Worm (Caenorhabditis elegans) whole organism, L1 larva: ENCODE data around the gene brf-1.

ENCODE experiments used
- C04F5.9 ChIP-seq: sonication (generic microtip); optimal IDR thresholded peaks from 2 replicates; lab custom pipeline; 2016; ENCODE audit warnings: missing genetic modification characterization, missing compliant biosample characterization
- C16A3.4 ChIP-seq: fragments of 150-350 bp; optimal IDR thresholded peaks from 2 replicates; lab custom pipeline; 2014; ENCODE audit warnings: missing biosample characterization, missing genetic modification characterization
- Y116A8C.19 ChIP-seq: sonication (generic microtip); optimal IDR thresholded peaks from 2 replicates; lab custom pipeline; 2016; ENCODE audit warnings: missing compliant biosample characterization, missing genetic modification characterization, borderline replicate concordance
- alr-1 ChIP-seq: fragments of 200-800 bp; sonication (Bioruptor generic); optimal IDR thresholded peaks from 2 replicates; lab custom pipeline; 2018; ENCODE audit warnings: borderline replicate concordance, mild to moderate bottlenecking, missing genetic modification characterization, missing compliant biosample characterization
- blmp-1 ChIP-seq: fragments of 150-350 bp; optimal IDR thresholded peaks from 2 replicates; lab custom pipeline; 2014; ENCODE audit warnings: missing biosample characterization, missing genetic modification characterization
- ceh-82 ChIP-seq, 3 experiments: fragments of 150-350 bp in 1 of 3; sonication (generic microtip) in 2 of 3; optimal IDR thresholded peaks; 2 replicates each; lab custom pipeline; 2014 to 2017; ENCODE audit warnings: missing biosample characterization in 3 of 3, missing genetic modification characterization in 3 of 3
- dpl-1 ChIP-seq, 3 experiments: fragments of 150-350 bp in 2 of 3; sonication (generic microtip) in 1 of 3; optimal IDR thresholded peaks; 2 replicates each; lab custom pipeline; 2014 to 2017; ENCODE audit warnings: missing biosample characterization in 3 of 3, missing genetic modification characterization in 3 of 3, missing genetic modification reagents in 3 of 3
- dsc-1 ChIP-seq: sonication (generic microtip); optimal IDR thresholded peaks from 2 replicates; lab custom pipeline; 2016; ENCODE audit warnings: mild to moderate bottlenecking, missing genetic modification characterization, missing compliant biosample characterization
- efl-1 ChIP-seq, 4 experiments: fragments of 150-350 bp; optimal IDR thresholded peaks in 3 of 4; peaks in 1 of 4; 1 replicate in 1 of 4; 2 replicates in 3 of 4; lab custom pipeline; 2014; ENCODE audit warnings: missing biosample characterization in 2 of 4, missing genetic modification characterization in 2 of 4, missing genetic modification reagents in 2 of 4
- efl-3 ChIP-seq: fragments of 200-800 bp; sonication (Bioruptor generic); optimal IDR thresholded peaks from 2 replicates; lab custom pipeline; 2018; ENCODE audit warnings: mild to moderate bottlenecking, missing genetic modification characterization, missing compliant biosample characterization
- egl-27 ChIP-seq, 2 experiments: fragments of 150-350 bp in 1 of 2; sonication (generic microtip); optimal IDR thresholded peaks; 3 replicates each; lab custom pipeline; 2017 to 2018; ENCODE audit warnings: missing biosample characterization in 2 of 2, missing genetic modification characterization in 2 of 2, missing genetic modification reagents in 2 of 2
- elt-3 ChIP-seq, 6 experiments: fragments of 150-350 bp in 1 of 6; sonication (generic microtip); optimal IDR thresholded peaks; 2 replicates each; lab custom pipeline; 2017 to 2018; ENCODE audit warnings: missing biosample characterization in 6 of 6, missing genetic modification characterization in 6 of 6, inconsistent platforms in 1 of 6
- fkh-10 ChIP-seq: sonication (generic microtip); optimal IDR thresholded peaks from 2 replicates; lab custom pipeline; 2017; ENCODE audit warnings: missing biosample characterization, missing genetic modification reagents, missing genetic modification characterization
- grh-1 ChIP-seq: fragments of 200-800 bp; sonication (Bioruptor generic); IDR thresholded peaks from 2 replicates; pipeline ENCODE4 v1.3.6; 2022; ENCODE audit warnings: missing genetic modification reagents, missing genetic modification characterization, missing compliant biosample characterization
- hlh-17 ChIP-seq: fragments of 200-800 bp; sonication (Bioruptor generic); optimal IDR thresholded peaks from 2 replicates; lab custom pipeline; 2018; ENCODE audit warnings: missing genetic modification characterization, mild to moderate bottlenecking, missing compliant biosample characterization, moderate library complexity, borderline replicate concordance
- hlh-4 ChIP-seq: sonication (generic microtip); optimal IDR thresholded peaks from 2 replicates; lab custom pipeline; 2016; ENCODE audit warnings: mild to moderate bottlenecking, missing genetic modification characterization, missing compliant biosample characterization
- hpl-2 ChIP-seq: fragments of 150-350 bp; optimal IDR thresholded peaks from 2 replicates; lab custom pipeline; 2014; ENCODE audit warnings: missing biosample characterization, missing genetic modification reagents, missing genetic modification characterization
- jun-1 ChIP-seq: fragments of 150-350 bp; optimal IDR thresholded peaks from 2 replicates; lab custom pipeline; 2014; ENCODE audit warnings: missing biosample characterization, missing genetic modification reagents, missing genetic modification characterization
- lin-14 ChIP-seq: fragments of 200-800 bp; sonication (Bioruptor generic); optimal IDR thresholded peaks from 2 replicates; lab custom pipeline; 2018; ENCODE audit warnings: mild to moderate bottlenecking, missing genetic modification characterization, moderate library complexity, missing compliant biosample characterization
- lin-35 ChIP-seq, 2 experiments: fragments of 150-350 bp; optimal IDR thresholded peaks; 2 replicates each; lab custom pipeline; 2014; ENCODE audit warnings: missing biosample characterization in 2 of 2, missing genetic modification characterization in 2 of 2, missing genetic modification reagents in 2 of 2
- mep-1 ChIP-seq: fragments of 150-350 bp; optimal IDR thresholded peaks from 2 replicates; lab custom pipeline; 2014; ENCODE audit warnings: missing biosample characterization, missing genetic modification characterization
- nhr-11 ChIP-seq: fragments of 150-350 bp; optimal IDR thresholded peaks from 2 replicates; lab custom pipeline; 2014; ENCODE audit warnings: missing biosample characterization, missing genetic modification characterization
- nhr-12 ChIP-seq: sonication (generic microtip); optimal IDR thresholded peaks from 2 replicates; lab custom pipeline; 2017; ENCODE audit warnings: missing biosample characterization, missing genetic modification characterization
- nhr-20 ChIP-seq: sonication (generic microtip); optimal IDR thresholded peaks from 2 replicates; lab custom pipeline; 2016; ENCODE audit warnings: mild to moderate bottlenecking, missing genetic modification characterization, missing compliant biosample characterization
- nhr-28 ChIP-seq: fragments of 150-350 bp; optimal IDR thresholded peaks from 2 replicates; lab custom pipeline; 2014; ENCODE audit warnings: missing biosample characterization, missing genetic modification characterization
- nhr-85 ChIP-seq: sonication (generic microtip); peaks from one replicate; lab custom pipeline; 2016; ENCODE audit warnings: missing genetic modification characterization, inconsistent platforms, missing compliant biosample characterization
- nhr-90 ChIP-seq: sonication (generic microtip); optimal IDR thresholded peaks from 2 replicates; lab custom pipeline; 2016; ENCODE audit warnings: mild to moderate bottlenecking, missing genetic modification characterization, missing compliant biosample characterization; ENCODE audit not compliant: poor library complexity
- rnt-1 ChIP-seq: sonication (generic microtip); optimal IDR thresholded peaks from 2 replicates; lab custom pipeline; 2016; ENCODE audit warnings: mild to moderate bottlenecking, missing genetic modification characterization, moderate library complexity, missing compliant biosample characterization
- skn-1 ChIP-seq: fragments of 150-350 bp; optimal IDR thresholded peaks from 2 replicates; lab custom pipeline; 2014; ENCODE audit warnings: missing biosample characterization, missing genetic modification characterization
- snpc-4 ChIP-seq: fragments of 150-350 bp; optimal IDR thresholded peaks from 2 replicates; lab custom pipeline; 2014; ENCODE audit warnings: missing biosample characterization, missing genetic modification characterization
- snu-23 ChIP-seq: sonication (generic microtip); optimal IDR thresholded peaks from 2 replicates; lab custom pipeline; 2016; ENCODE audit warnings: missing genetic modification characterization, missing compliant biosample characterization
- sox-4 ChIP-seq: sonication (generic microtip); optimal IDR thresholded peaks from 2 replicates; lab custom pipeline; 2016; ENCODE audit warnings: missing genetic modification characterization, missing compliant biosample characterization
- sptf-1 ChIP-seq: fragments of 150-350 bp; optimal IDR thresholded peaks from 2 replicates; lab custom pipeline; 2014; ENCODE audit warnings: missing biosample characterization, missing genetic modification characterization
- sup-37 ChIP-seq: fragments of 200-800 bp; sonication (Bioruptor generic); optimal IDR thresholded peaks from 2 replicates; lab custom pipeline; 2018; ENCODE audit warnings: mild to moderate bottlenecking, missing genetic modification characterization, missing compliant biosample characterization
- swsn-7 ChIP-seq: sonication (generic microtip); optimal IDR thresholded peaks from 2 replicates; lab custom pipeline; 2016; ENCODE audit warnings: missing genetic modification characterization, missing compliant biosample characterization
- tlp-1 ChIP-seq: fragments of 150-350 bp; optimal IDR thresholded peaks from 2 replicates; lab custom pipeline; 2014; ENCODE audit warnings: missing biosample characterization, missing genetic modification characterization
- unc-130 ChIP-seq: fragments of 150-350 bp; optimal IDR thresholded peaks from 2 replicates; lab custom pipeline; 2017; ENCODE audit warnings: missing biosample characterization, missing genetic modification characterization, inconsistent platforms
- unc-62 ChIP-seq: fragments of 150-350 bp; optimal IDR thresholded peaks from 2 replicates; lab custom pipeline; 2014; ENCODE audit warnings: missing biosample characterization, missing genetic modification reagents, missing genetic modification characterization
- vab-15 ChIP-seq: sonication (generic microtip); optimal IDR thresholded peaks from 2 replicates; lab custom pipeline; 2017; ENCODE audit warnings: missing genotype, mild to moderate bottlenecking, missing genetic modification characterization, missing compliant biosample characterization
- xbp-1 ChIP-seq: sonication (generic microtip); optimal IDR thresholded peaks from 2 replicates; lab custom pipeline; 2016; ENCODE audit warnings: missing genetic modification characterization, missing compliant biosample characterization
- ztf-4 ChIP-seq: fragments of 150-350 bp; optimal IDR thresholded peaks from 2 replicates; lab custom pipeline; 2014; ENCODE audit warnings: missing biosample characterization, missing genetic modification characterization

Gene brf-1

ce11 chrII:7348063-7348462 lies 42.4 kb downstream of the brf-1 start:
- no peak for TF ChIP-seq elt-3 (tag; optimal IDR thresholded peaks at IDR 0.05; lab: Kevin White, UChicago)
- TF ChIP-seq efl-1 (optimal IDR thresholded peaks at IDR 0.05; lab: Kevin White, UChicago): no peak
- TF ChIP-seq efl-1 (GFP tag; optimal IDR thresholded peaks at IDR 0.05 in 1 of 2; lab: Kevin White, UChicago): peak in 1 of 2 experiments; percentile 80

- TF ChIP-seq blmp-1: peak; percentile 79
- TF ChIP-seq xbp-1 (tag; lab: Kevin White, UChicago): peak; percentile 100
- peak; percentile 23 for TF ChIP-seq lin-14 (GFP tag; lab: Kevin White, UChicago)
- no peak for TF ChIP-seq efl-3 (GFP tag; lab: Kevin White, UChicago)
- TF ChIP-seq nhr-12 (tag; lab: Kevin White, UChicago): no peak
- no peak for TF ChIP-seq sox-4 (tag; lab: Kevin White, UChicago)
- TF ChIP-seq nhr-90 (tag; lab: Kevin White, UChicago): no peak
- peak; percentile 24 for TF ChIP-seq mep-1 (tag; lab: Kevin White, UChicago)
Observed at ce11 chrII:7352507-7352906, 46.8 kb downstream of the brf-1 start, which contains the start of gene hsp-4. TSS of gene hsp-4 (minus strand) at chrII:7352645.

ce11 chrII:7353027-7353426 lies 47.4 kb downstream of the brf-1 start:
- TF ChIP-seq efl-1 (optimal IDR thresholded peaks at IDR 0.05; lab: Kevin White, UChicago): peak in 1 of 2 experiments; percentile 2
- TF ChIP-seq efl-1 (GFP tag; optimal IDR thresholded peaks at IDR 0.05 in 1 of 2; lab: Kevin White, UChicago): peak in 1 of 2 experiments; percentile 20
- TF ChIP-seq unc-130: no peak
- TF ChIP-seq, all 84 proteins: peak for 1

- no peak for TF ChIP-seq grh-1 (GFP tag; lab: Robert Waterston, UW)
- TF ChIP-seq hlh-17 (GFP tag; lab: Kevin White, UChicago): no peak
Observed at ce11 chrII:7356326-7356725, 50.7 kb downstream of the brf-1 start, which contains the start of gene haf-2. TSS of gene haf-2 (minus strand) at chrII:7356426.

ce11 chrII:7356773-7357172 lies 51.1 kb downstream of the brf-1 start:
- TF ChIP-seq sptf-1 (tag; lab: Kevin White, UChicago) (no peak), jun-1 (tag; lab: Kevin White, UChicago) (no peak), dsc-1 (tag; lab: Kevin White, UChicago) (no peak), hpl-2 (no peak), egl-27 (tag; optimal IDR thresholded peaks at IDR 0.05; lab: Kevin White, UChicago) (no peak), alr-1 (tag; lab: Kevin White, UChicago) (no peak), unc-62 (GFP tag; lab: Kevin White, UChicago) (no peak), sup-37 (no peak), nhr-85 (tag; lab: Kevin White, UChicago) (peak; percentile 5), hlh-4 (tag; lab: Kevin White, UChicago) (no peak), efl-1 (optimal IDR thresholded peaks at IDR 0.05; lab: Kevin White, UChicago) (peak; percentile 38 to 51), efl-1 (GFP tag; optimal IDR thresholded peaks at IDR 0.05 in 1 of 2; lab: Kevin White, UChicago) (peak; percentile 27 to 65), blmp-1 (peak; percentile 44), C04F5.9 (tag; lab: Kevin White, UChicago) (no peak), swsn-7 (tag; lab: Kevin White, UChicago) (no peak), nhr-20 (tag; lab: Kevin White, UChicago) (no peak), nhr-11 (no peak), rnt-1 (no peak), fkh-10 (GFP tag; lab: Kevin White, UChicago) (no peak), vab-15 (tag; lab: Kevin White, UChicago) (no peak), nhr-28 (no peak), Y116A8C.19 (no peak), unc-130 (no peak), nhr-90 (tag; lab: Kevin White, UChicago) (no peak), snpc-4 (tag; lab: Kevin White, UChicago) (no peak), ztf-4 (tag; lab: Kevin White, UChicago) (no peak), C16A3.4 (tag; lab: Kevin White, UChicago) (no peak), tlp-1 (no peak), ceh-82 (tag; optimal IDR thresholded peaks at IDR 0.05; lab: Kevin White, UChicago) (peak in 1 of 3 experiments; percentile 37), hlh-17 (GFP tag; lab: Kevin White, UChicago) (no peak), lin-35 (GFP tag; optimal IDR thresholded peaks at IDR 0.05; lab: Kevin White, UChicago) (peak; percentile 26 to 58), mep-1 (tag; lab: Kevin White, UChicago) (no peak), xbp-1 (tag; lab: Kevin White, UChicago) (peak; percentile 67), dpl-1 (GFP tag; optimal IDR thresholded peaks at IDR 0.05; lab: Kevin White, UChicago) (peak; percentile 9 to 42 (median 33)), snu-23 (GFP tag; lab: Kevin White, UChicago) (peak; percentile 30), skn-1 (tag; lab: Kevin White, UChicago) (peak; percentile 34), lin-14 (GFP tag; lab: Kevin White, UChicago) (no peak)
